8 worm cellular contexts compared by ENCODE assay signal in the genomic region with DNA sequence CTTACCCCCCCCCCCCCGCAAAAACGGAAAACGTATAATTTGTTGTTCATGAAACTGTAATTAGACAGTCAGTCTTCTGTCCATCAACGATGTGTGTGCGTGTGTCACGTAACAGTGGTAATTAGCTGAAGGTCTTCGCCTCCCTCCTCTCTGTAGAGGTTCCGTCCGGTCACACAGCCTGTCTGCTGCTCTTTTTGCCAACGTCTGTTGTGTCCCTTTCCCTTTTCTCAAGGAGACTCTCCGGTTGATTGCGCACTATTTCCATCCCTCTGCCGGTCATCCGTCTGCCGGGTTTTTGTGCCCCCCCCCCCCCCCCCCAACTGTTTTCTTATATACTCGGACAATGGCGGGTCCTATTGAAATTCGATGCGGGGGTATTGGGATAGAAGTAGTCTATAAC.
A peak's percentile ranks its signal among the peaks of the same experiment; 100 is the strongest.
TF ChIP-seq lines count a peak whose summit lies in the region.

No protein-coding gene starts in this region.

TF ChIP-seq in whole organism, L1 larva, 84 proteins besides CTCF, POLR2A, EP300 and RAD21 (continues in another document):
- TF ChIP-seq nhr-19 (GFP tag; conservative IDR thresholded peaks at IDR 0.05; lab: Robert Waterston, UW) (0 out of 2 replicates have a peak, but pooled peaks have one; percentile 15), rnt-1 (tag; optimal IDR thresholded peaks at IDR 0.05; lab: Kevin White, UChicago) (no peak), efl-1 (optimal IDR thresholded peaks at IDR 0.05; lab: Kevin White, UChicago) (no peak), efl-1 (GFP tag; optimal IDR thresholded peaks at IDR 0.05 in 1 of 2; lab: Kevin White, UChicago) (peak in 1 of 2 experiments; percentile 80), jun-1 (tag; optimal IDR thresholded peaks at IDR 0.05; lab: Kevin White, UChicago) (no peak), nhr-20 (tag; optimal IDR thresholded peaks at IDR 0.05; lab: Kevin White, UChicago) (no peak), ztf-11 (tag; optimal IDR thresholded peaks at IDR 0.05; lab: Kevin White, UChicago) (peak in 1 of 2 experiments; percentile 16), efl-3 (GFP tag; optimal IDR thresholded peaks at IDR 0.05; lab: Kevin White, UChicago) (no peak), nhr-77 (tag; optimal IDR thresholded peaks at IDR 0.05; lab: Kevin White, UChicago) (no peak), nhr-12 (tag; optimal IDR thresholded peaks at IDR 0.05; lab: Kevin White, UChicago) (no peak)

TF ChIP-seq in whole organism, L2 larva, 48 proteins besides CTCF, POLR2A, EP300 and RAD21:
- TF ChIP-seq nhr-6 (tag; optimal IDR thresholded peaks at IDR 0.05; lab: Kevin White, UChicago) (no peak), nhr-25 (tag; optimal IDR thresholded peaks at IDR 0.05; lab: Kevin White, UChicago) (peak; percentile 49)

TF ChIP-seq in whole organism, L4 larva, 104 proteins besides CTCF, POLR2A, EP300 and RAD21:
- TF ChIP-seq lin-15B (tag; optimal IDR thresholded peaks at IDR 0.05; lab: Kevin White, UChicago) = no peak
- TF ChIP-seq nhr-42 (GFP tag; IDR thresholded peaks at IDR 0.05; lab: Robert Waterston, UW) = no peak
- no peak for TF ChIP-seq mdl-1 (tag; optimal IDR thresholded peaks at IDR 0.05; lab: Kevin White, UChicago)
- TF ChIP-seq set-16 (GFP tag; IDR thresholded peaks at IDR 0.05; lab: Robert Waterston, UW) = peak; percentile 66
- no peak for TF ChIP-seq D1046.2 (GFP tag; IDR thresholded peaks at IDR 0.05; lab: Robert Waterston, UW)
- TF ChIP-seq zfp-3 (GFP tag; conservative IDR thresholded peaks at IDR 0.05; lab: Robert Waterston, UW) = 0 out of 2 replicates have a peak, but pooled peaks have one; percentile 21

TF ChIP-seq in whole organism, early embryonic, 17 proteins besides CTCF, POLR2A, EP300 and RAD21:
- TF ChIP-seq sea-1 (GFP tag; conservative IDR thresholded peaks at IDR 0.05; lab: Robert Waterston, UW) (0 out of 2 replicates have a peak, but pooled peaks have one; percentile 24), tbx-11 (GFP tag; IDR thresholded peaks at IDR 0.05; lab: Robert Waterston, UW) (no peak), B0310.2 (tag; optimal IDR thresholded peaks at IDR 0.05; lab: Kevin White, UChicago) (peak; percentile 73), aly-1 (tag; optimal IDR thresholded peaks at IDR 0.05; lab: Kevin White, UChicago) (no peak), pes-1 (GFP tag; IDR thresholded peaks at IDR 0.05; lab: Robert Waterston, UW) (peak; percentile 62; the same call in 1 of the 2 replicates), tbx-37 (GFP tag; conservative IDR thresholded peaks at IDR 0.05; lab: Robert Waterston, UW) (no peak), flt-1 (GFP tag; IDR thresholded peaks at IDR 0.05; lab: Robert Waterston, UW) (peak; percentile 50), hmg-4 (GFP tag; optimal IDR thresholded peaks at IDR 0.05; lab: Kevin White, UChicago) (peak; percentile 93), ceh-36 (tag; optimal IDR thresholded peaks at IDR 0.05; lab: Kevin White, UChicago) (peak; percentile 1), tra-4 (tag; optimal IDR thresholded peaks at IDR 0.05; lab: Kevin White, UChicago) (no peak), scrt-1 (GFP tag; IDR thresholded peaks at IDR 0.05; lab: Robert Waterston, UW) (0 out of 2 replicates have a peak, but pooled peaks have one; percentile 28), ets-7 (tag; optimal IDR thresholded peaks at IDR 0.05; lab: Kevin White, UChicago) (no peak)

TF ChIP-seq in whole organism, late embryonic, 69 proteins besides CTCF, POLR2A, EP300 and RAD21 (continues in another document):
- TF ChIP-seq hlh-30 (tag; optimal IDR thresholded peaks at IDR 0.05; lab: Kevin White, UChicago; ENCODE audit: insufficient read depth) (no peak), eyg-1 (tag; optimal IDR thresholded peaks at IDR 0.05; lab: Kevin White, UChicago) (no peak), hlh-6 (tag; optimal IDR thresholded peaks at IDR 0.05; lab: Kevin White, UChicago) (no peak), ceh-14 (tag; optimal IDR thresholded peaks at IDR 0.05; lab: Kevin White, UChicago) (no peak), ceh-6 (GFP tag; optimal IDR thresholded peaks at IDR 0.05; lab: Kevin White, UChicago) (no peak), lim-6 (tag; optimal IDR thresholded peaks at IDR 0.05; lab: Kevin White, UChicago) (no peak), dve-1 (tag; optimal IDR thresholded peaks at IDR 0.05; lab: Kevin White, UChicago) (no peak), ceh-24 (tag; optimal IDR thresholded peaks at IDR 0.05; lab: Kevin White, UChicago) (no peak), ceh-31 (tag; optimal IDR thresholded peaks at IDR 0.05; lab: Kevin White, UChicago) (peak; percentile 71), sdc-2 (tag; optimal IDR thresholded peaks at IDR 0.05; lab: Kevin White, UChicago) (no peak), unc-3 (GFP tag; conservative IDR thresholded peaks at IDR 0.05; lab: Robert Waterston, UW) (no peak), unc-3 (tag; optimal IDR thresholded peaks at IDR 0.05; lab: Kevin White, UChicago) (no peak), ceh-22 (tag; optimal IDR thresholded peaks at IDR 0.05; lab: Kevin White, UChicago) (no peak), npax-4 (tag; optimal IDR thresholded peaks at IDR 0.05; lab: Kevin White, UChicago) (no peak), fkh-6 (tag; optimal IDR thresholded peaks at IDR 0.05; lab: Kevin White, UChicago) (no peak)

TF ChIP-seq in whole organism, midembryonic, 9 proteins besides CTCF, POLR2A, EP300 and RAD21:
- TF ChIP-seq cog-1 (tag; optimal IDR thresholded peaks at IDR 0.05; lab: Kevin White, UChicago) = no peak
- TF ChIP-seq med-1 (GFP tag; optimal IDR thresholded peaks at IDR 0.05; lab: Kevin White, UChicago; ENCODE audit: insufficient read depth) = no peak
- peak; percentile 40; the same call in 1 of the 2 replicates for TF ChIP-seq flt-1 (GFP tag; IDR thresholded peaks at IDR 0.05; lab: Robert Waterston, UW)
- TF ChIP-seq tab-1 (GFP tag; IDR thresholded peaks at IDR 0.05; lab: Robert Waterston, UW) = peak; percentile 69
- TF ChIP-seq ztf-29 (GFP tag; IDR thresholded peaks at IDR 0.05; lab: Robert Waterston, UW) = no peak; the same call in 1 of the 2 replicates
- TF ChIP-seq T22C8.4 (GFP tag; IDR thresholded peaks at IDR 0.05; lab: Robert Waterston, UW) = no peak
- TF ChIP-seq ztf-23 (GFP tag; IDR thresholded peaks at IDR 0.05; lab: Robert Waterston, UW) = 0 out of 2 replicates have a peak, but pooled peaks have one; percentile 31
- no peak for TF ChIP-seq klf-2 (GFP tag; conservative IDR thresholded peaks at IDR 0.05; lab: Robert Waterston, UW)
- TF ChIP-seq ref-1 (GFP tag; conservative IDR thresholded peaks at IDR 0.05; lab: Robert Waterston, UW) = no peak

TF ChIP-seq in whole organism, mixed stage, embryonic, 35 proteins besides CTCF, POLR2A, EP300 and RAD21 (continues in another document):
- TF ChIP-seq unc-120 (tag; optimal IDR thresholded peaks at IDR 0.05; lab: Kevin White, UChicago; ENCODE audit: poor library complexity, severe bottlenecking) (no peak), snpc-4 (tag; optimal IDR thresholded peaks at IDR 0.05; lab: Kevin White, UChicago) (no peak), mls-2 (tag; optimal IDR thresholded peaks at IDR 0.05; lab: Kevin White, UChicago) (peak; percentile 89), lin-13 (tag; optimal IDR thresholded peaks at IDR 0.05; lab: Kevin White, UChicago) (peak; percentile 27), unc-39 (tag; optimal IDR thresholded peaks at IDR 0.05; lab: Kevin White, UChicago) (no peak), cnd-1 (tag; optimal IDR thresholded peaks at IDR 0.05; lab: Kevin White, UChicago) (peak; percentile 90), flh-1 (GFP tag; optimal IDR thresholded peaks at IDR 0.05; lab: Kevin White, UChicago) (peak; percentile 15), unc-62 (GFP tag; optimal IDR thresholded peaks at IDR 0.05; lab: Kevin White, UChicago) (peak; percentile 65), zip-8 (tag; optimal IDR thresholded peaks at IDR 0.05; lab: Kevin White, UChicago) (no peak), ceh-43 (GFP tag; optimal IDR thresholded peaks at IDR 0.05; lab: Kevin White, UChicago) (peak; percentile 81), lin-32 (GFP tag; optimal IDR thresholded peaks at IDR 0.05; lab: Kevin White, UChicago) (peak; percentile 59), nhr-76 (tag; optimal IDR thresholded peaks at IDR 0.05; lab: Kevin White, UChicago) (no peak), elt-3 (tag; optimal IDR thresholded peaks at IDR 0.05; lab: Kevin White, UChicago) (no peak), mab-5 (tag; optimal IDR thresholded peaks at IDR 0.05; lab: Kevin White, UChicago) (no peak), nhr-28 (tag; optimal IDR thresholded peaks at IDR 0.05; lab: Kevin White, UChicago) (no peak), drap-1 (GFP tag; optimal IDR thresholded peaks at IDR 0.05; lab: Kevin White, UChicago) (peak; percentile 46), ceh-83 (GFP tag; optimal IDR thresholded peaks at IDR 0.05; lab: Kevin White, UChicago) (no peak), tbx-8 (GFP tag; optimal IDR thresholded peaks at IDR 0.05; lab: Kevin White, UChicago) (peak; percentile 6), nhr-237 (tag; optimal IDR thresholded peaks at IDR 0.05; lab: Kevin White, UChicago) (no peak)

TF ChIP-seq in whole organism, young adult, 124 proteins besides CTCF, POLR2A, EP300 and RAD21:
- no peak for TF ChIP-seq D2030.7 (GFP tag; IDR thresholded peaks at IDR 0.05; lab: Robert Waterston, UW)
- TF ChIP-seq rec-8 (tag; optimal IDR thresholded peaks at IDR 0.05; lab: Kevin White, UChicago) = no peak
- TF ChIP-seq F57A8.1 (GFP tag; optimal IDR thresholded peaks at IDR 0.05; lab: Kevin White, UChicago) = no peak
- TF ChIP-seq let-607 (tag; optimal IDR thresholded peaks at IDR 0.05; lab: Kevin White, UChicago) = no peak
- TF ChIP-seq T07F8.4 (tag; optimal IDR thresholded peaks at IDR 0.05; lab: Kevin White, UChicago) = no peak
- no peak for TF ChIP-seq dpl-1 (GFP tag; optimal IDR thresholded peaks at IDR 0.05; lab: Kevin White, UChicago)
- TF ChIP-seq zfh-2 (GFP tag; conservative IDR thresholded peaks at IDR 0.05; lab: Robert Waterston, UW) = peak; percentile 75
- no peak for TF ChIP-seq B0035.1 (tag; optimal IDR thresholded peaks at IDR 0.05; lab: Kevin White, UChicago)
- TF ChIP-seq aptf-2 (GFP tag; conservative IDR thresholded peaks at IDR 0.05; lab: Robert Waterston, UW) = no peak
- TF ChIP-seq sea-2 (GFP tag; IDR thresholded peaks at IDR 0.05; lab: Robert Waterston, UW) = no peak
- no peak for TF ChIP-seq pha-4 (tag; optimal IDR thresholded peaks at IDR 0.05; lab: Kevin White, UChicago)
- no peak for TF ChIP-seq snpc-1.1 (tag; optimal IDR thresholded peaks at IDR 0.05; lab: Kevin White, UChicago; ENCODE audit: insufficient read depth)
- TF ChIP-seq egrh-3 (GFP tag; IDR thresholded peaks at IDR 0.05; lab: Robert Waterston, UW) = peak; percentile 78; the same call in 1 of the 2 replicates
- TF ChIP-seq bed-1 (GFP tag; IDR thresholded peaks at IDR 0.05; lab: Robert Waterston, UW) = no peak
- TF ChIP-seq him-1 (tag; optimal IDR thresholded peaks at IDR 0.05; lab: Kevin White, UChicago) = no peak
- TF ChIP-seq attf-3 (GFP tag; conservative IDR thresholded peaks at IDR 0.05; lab: Robert Waterston, UW) = no peak
- TF ChIP-seq ztf-6 (GFP tag; IDR thresholded peaks at IDR 0.05; lab: Robert Waterston, UW) = no peak
- peak; percentile 34 for TF ChIP-seq ceh-27 (GFP tag; optimal IDR thresholded peaks at IDR 0.05; lab: Kevin White, UChicago)
- no peak for TF ChIP-seq gei-17 (GFP tag; optimal IDR thresholded peaks at IDR 0.05; lab: Kevin White, UChicago)
- TF ChIP-seq hmg-1.2 (GFP tag; IDR thresholded peaks at IDR 0.05; lab: Robert Waterston, UW) = no peak
